Worm (Caenorhabditis elegans) whole organism, early embryonic: ENCODE results near the gene egl-46.

Experiments
- B0310.2 ChIP-seq: sonication (generic microtip); optimal IDR thresholded peaks from 2 replicates; lab custom pipeline; 2016; ENCODE audit warnings: mild to moderate bottlenecking, missing genetic modification characterization, missing compliant biosample characterization
- ama-1 ChIP-seq: fragments of 150-350 bp; optimal IDR thresholded peaks from 2 replicates; lab custom pipeline; 2014
- ceh-36 ChIP-seq: sonication (generic microtip); optimal IDR thresholded peaks from 2 replicates; lab custom pipeline; 2016; ENCODE audit warnings: missing genetic modification characterization, inconsistent platforms, missing compliant biosample characterization
- flt-1 ChIP-seq: fragments of 200-800 bp; sonication (Bioruptor generic); IDR thresholded peaks from 2 replicates; pipeline ENCODE4 v1.3.6; 2022; ENCODE audit warnings: missing genetic modification characterization, missing compliant biosample characterization
- hmbx-1 ChIP-seq: sonication (generic microtip); optimal IDR thresholded peaks from 2 replicates; lab custom pipeline; 2016; ENCODE audit warnings: mild to moderate bottlenecking, missing genetic modification characterization, missing compliant biosample characterization
- scrt-1 ChIP-seq: fragments of 200-800 bp; sonication (Bioruptor generic); IDR thresholded peaks from 2 replicates; pipeline ENCODE4 v1.3.6; 2022; ENCODE audit warnings: missing genetic modification characterization, missing compliant biosample characterization
- tbx-11 ChIP-seq: fragments of 200-800 bp; sonication (Bioruptor generic); IDR thresholded peaks from 2 replicates; pipeline ENCODE4 v1.3.6; 2022; ENCODE audit warnings: missing genetic modification characterization, missing compliant biosample characterization

- no peak for TF ChIP-seq flt-1
- no peak for TF ChIP-seq tbx-11 (GFP tag; lab: Robert Waterston, UW)
- TF ChIP-seq ama-1 (lab: Kevin White, UChicago): no peak
- no peak for TF ChIP-seq hmbx-1 (tag; lab: Kevin White, UChicago)
- no peak for TF ChIP-seq B0310.2 (tag; lab: Kevin White, UChicago)
- no peak for TF ChIP-seq scrt-1 (GFP tag; lab: Robert Waterston, UW)
- no peak for TF ChIP-seq ceh-36 (tag; lab: Kevin White, UChicago)
These were observed 19.7 kb downstream of the egl-46 start for ce11 chrV:6661658-6662057.
